Worm (Caenorhabditis elegans) whole organism, L3 larva: ENCODE measurements around the gene B0252.3.

Source experiments
- ama-1 ChIP-seq: fragments of 150-350 bp; optimal IDR thresholded peaks from 2 replicates; lab custom pipeline; 2018
- ceh-82 ChIP-seq: fragments of 150-350 bp; optimal IDR thresholded peaks from 2 replicates; lab custom pipeline; 2014; ENCODE audit warnings: missing biosample characterization, missing genetic modification characterization
- egl-27 ChIP-seq: sonication (generic microtip); optimal IDR thresholded peaks from 4 replicates; lab custom pipeline; 2017; ENCODE audit warnings: missing biosample characterization, missing genetic modification reagents, missing genetic modification characterization
- lin-15B ChIP-seq: fragments of 150-350 bp; optimal IDR thresholded peaks from 2 replicates; lab custom pipeline; 2014; ENCODE audit warnings: missing biosample characterization, missing genetic modification characterization
- nhr-76 ChIP-seq: fragments of 150-350 bp; sonication (generic microtip); optimal IDR thresholded peaks from 5 replicates; lab custom pipeline; 2014; ENCODE audit warnings: missing biosample characterization, missing genetic modification characterization
- pha-4 ChIP-seq: fragments of 150-350 bp; optimal IDR thresholded peaks from 2 replicates; lab custom pipeline; 2014; ENCODE audit warnings: missing biosample characterization, missing genetic modification reagents, missing genetic modification characterization
- sea-2 ChIP-seq: fragments of 150-350 bp; sonication (generic microtip); optimal IDR thresholded peaks from 4 replicates; lab custom pipeline; 2014; ENCODE audit warnings: missing biosample characterization, missing genetic modification reagents, missing genetic modification characterization
- unc-39 ChIP-seq: sonication (generic microtip); optimal IDR thresholded peaks from 4 replicates; lab custom pipeline; 2017; ENCODE audit warnings: missing biosample characterization, missing genetic modification characterization

DNA sequence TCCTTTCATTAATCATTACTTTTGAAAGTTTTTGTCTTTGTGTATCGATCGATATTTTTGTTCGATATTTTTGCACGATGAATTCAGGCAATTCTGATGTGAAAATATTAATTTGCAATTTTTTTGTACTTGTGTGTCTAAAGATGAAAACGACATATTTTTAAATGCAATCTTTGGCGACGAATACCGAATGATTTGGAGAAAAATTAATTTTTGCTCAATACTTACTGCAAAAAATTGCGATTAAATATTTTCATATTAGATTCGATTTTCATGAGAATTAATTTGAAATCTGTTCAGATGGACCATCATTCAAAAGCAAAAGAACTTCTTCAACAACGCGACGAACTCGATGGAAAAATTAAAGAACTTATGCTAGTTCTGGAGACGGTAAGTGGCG is 5.8 kb downstream of the B0252.3 start, which contains the start of gene psmd-9:
- TF ChIP-seq ama-1 (lab: Kevin White, UChicago) (no peak), ceh-82 (tag; lab: Kevin White, UChicago) (no peak), unc-39 (tag; lab: Kevin White, UChicago) (no peak), sea-2 (no peak), lin-15B (tag; lab: Kevin White, UChicago) (no peak), pha-4 (no peak), nhr-76 (tag; lab: Kevin White, UChicago) (no peak), egl-27 (no peak)
